Fruit fly (Drosophila melanogaster) whole organism, embryonic: Measurements from ENCODE around the gene RfC3.
A peak's percentile ranks its signal among the peaks of the same experiment; 100 is the strongest.

Source experiments
- ATbp ChIP-seq: fragments of 200-800 bp; sonication (Bioruptor generic); optimal IDR thresholded peaks from 2 replicates; lab custom pipeline; 2017; ENCODE audit warnings: missing biosample characterization, mild to moderate bottlenecking, missing genetic modification characterization, missing genetic modification reagents
- Atf-2 ChIP-seq: fragments of 200-800 bp; sonication (Bioruptor generic); optimal IDR thresholded peaks from 2 replicates; lab custom pipeline; 2016; ENCODE audit warnings: missing biosample characterization, missing genetic modification characterization
- B-H2 ChIP-seq: fragments of 200-800 bp; sonication (Bioruptor generic); optimal IDR thresholded peaks from 2 replicates; lab custom pipeline; 2018; ENCODE audit warnings: missing biosample characterization, mild to moderate bottlenecking, missing genetic modification characterization
- CG10147 ChIP-seq: fragments of 200-800 bp; sonication (Bioruptor generic); optimal IDR thresholded peaks from 2 replicates; lab custom pipeline; 2019; ENCODE audit warnings: missing biosample characterization, mild to moderate bottlenecking, missing genetic modification characterization, moderate library complexity
- CG11723 ChIP-seq: fragments of 200-800 bp; sonication (Bioruptor generic); optimal IDR thresholded peaks from 2 replicates; lab custom pipeline; 2017; ENCODE audit warnings: missing biosample characterization, mild to moderate bottlenecking, missing genetic modification characterization
- CG12104 ChIP-seq: fragments of 200-800 bp; sonication (Bioruptor generic); optimal IDR thresholded peaks from 3 replicates; lab custom pipeline; 2016; ENCODE audit warnings: missing biosample characterization, missing genetic modification characterization
- CG14667 ChIP-seq: fragments of 200-800 bp; sonication (Bioruptor generic); IDR thresholded peaks from 2 replicates; pipeline ENCODE4 v1.3.6; 2022; ENCODE audit warnings: missing biosample characterization, missing genetic modification characterization
- CG31441 ChIP-seq: fragments of 200-800 bp; sonication (Bioruptor generic); IDR thresholded peaks from 2 replicates; pipeline ENCODE4 v1.3.6; 2022; ENCODE audit warnings: missing biosample characterization, missing genetic modification characterization
- CG34224 ChIP-seq: fragments of 200-800 bp; sonication (Bioruptor generic); IDR thresholded peaks from 3 replicates; pipeline ENCODE4 v1.3.6; 2022; ENCODE audit warnings: missing biosample characterization, missing genetic modification characterization; ENCODE audit not compliant: partially characterized antibody
- CG34376 ChIP-seq: fragments of 200-800 bp; sonication (Bioruptor generic); optimal IDR thresholded peaks from 2 replicates; lab custom pipeline; 2018; ENCODE audit warnings: missing biosample characterization, mild to moderate bottlenecking, missing genetic modification characterization
- CG34422 ChIP-seq: fragments of 200-800 bp; sonication (Bioruptor generic); IDR thresholded peaks from 3 replicates; pipeline ENCODE4 v1.3.6; 2022; ENCODE audit warnings: missing biosample characterization, missing genetic modification characterization
- CG3726 ChIP-seq: fragments of 200-800 bp; sonication (Bioruptor generic); IDR thresholded peaks from 3 replicates; pipeline ENCODE4, ENCODE4 v1.3.6; 2022; ENCODE audit warnings: missing biosample characterization, missing genetic modification characterization
- CG5953 ChIP-seq: fragments of 200-800 bp; sonication (Bioruptor generic); IDR thresholded peaks from 2 replicates; pipeline ENCODE4 v1.3.6; 2022; ENCODE audit warnings: missing biosample characterization, missing genetic modification characterization
- CG6791 ChIP-seq: fragments of 200-800 bp; sonication (Bioruptor generic); IDR thresholded peaks from 3 replicates; pipeline ENCODE4 v1.3.6; 2022; ENCODE audit warnings: missing biosample characterization, missing genetic modification characterization; ENCODE audit not compliant: partially characterized antibody
- CG7839 ChIP-seq: fragments of 200-800 bp; sonication (Bioruptor generic); optimal IDR thresholded peaks from 3 replicates; lab custom pipeline; 2018; ENCODE audit warnings: missing biosample characterization, mild to moderate bottlenecking, missing genetic modification characterization, moderate library complexity
- CG8359 ChIP-seq: fragments of 200-800 bp; sonication (Bioruptor generic); optimal IDR thresholded peaks from 2 replicates; lab custom pipeline; 2017; ENCODE audit warnings: missing biosample characterization, mild to moderate bottlenecking, missing genetic modification characterization, borderline replicate concordance
- Dip3 ChIP-seq: fragments of 200-800 bp; sonication (Bioruptor generic); optimal IDR thresholded peaks from 3 replicates; lab custom pipeline; 2016; ENCODE audit warnings: missing biosample characterization, missing genetic modification characterization
- HHEX ChIP-seq: fragments of 200-800 bp; sonication (Bioruptor generic); optimal IDR thresholded peaks from 3 replicates; lab custom pipeline; 2017; ENCODE audit warnings: missing biosample characterization, mild to moderate bottlenecking, missing genetic modification characterization, missing genetic modification reagents
- HLH54F ChIP-seq: fragments of 200-800 bp; sonication (Bioruptor generic); optimal IDR thresholded peaks from 3 replicates; lab custom pipeline; 2016; ENCODE audit warnings: missing biosample characterization, missing genetic modification characterization
- HLHmδ ChIP-seq: fragments of 200-800 bp; sonication (Bioruptor generic); optimal IDR thresholded peaks from 2 replicates; lab custom pipeline; 2018; ENCODE audit warnings: missing biosample characterization, mild to moderate bottlenecking, missing genetic modification characterization, moderate library complexity
- Hr39 ChIP-seq: fragments of >200 bp; optimal IDR thresholded peaks from 2 replicates; lab custom pipeline; 2017
- Pdp1 ChIP-seq, 2 experiments: fragments of 200-800 bp; sonication (Bioruptor generic); optimal IDR thresholded peaks; 3 replicates each; lab custom pipeline; 2016; ENCODE audit warnings: missing biosample characterization in 2 of 2, missing genetic modification characterization in 2 of 2, mild to moderate bottlenecking in 1 of 2, moderate library complexity in 1 of 2
- Spps ChIP-seq: fragments of 200-800 bp; sonication (Bioruptor generic); optimal IDR thresholded peaks from 2 replicates; lab custom pipeline; 2018; ENCODE audit warnings: missing biosample characterization, mild to moderate bottlenecking, missing genetic modification characterization
- Stat92E ChIP-seq, 3 experiments: fragments of >200 bp in 2 of 3; fragments of 200-800 bp in 1 of 3; sonication (Bioruptor generic) in 1 of 3; optimal IDR thresholded peaks; 2 replicates each; lab custom pipeline; 2017 to 2019; ENCODE audit warnings: missing biosample characterization in 3 of 3, missing genetic modification characterization in 3 of 3, mild to moderate bottlenecking in 1 of 3, moderate library complexity in 1 of 3
- Xrp1 ChIP-seq: fragments of 200-800 bp; sonication (Bioruptor generic); IDR thresholded peaks from 2 replicates; pipeline ENCODE4 v1.3.6; 2022; ENCODE audit warnings: missing biosample characterization, missing genetic modification characterization
- ase ChIP-seq: fragments of 200-800 bp; sonication (Bioruptor generic); IDR thresholded peaks from 3 replicates; pipeline ENCODE4 v1.3.6; 2022; ENCODE audit warnings: missing biosample characterization, missing genetic modification characterization
- crol ChIP-seq: fragments of 200-800 bp; sonication (Bioruptor generic); IDR thresholded peaks from 2 replicates; pipeline ENCODE4 v1.3.6; 2022; ENCODE audit warnings: missing biosample characterization, missing genetic modification characterization
- ems ChIP-seq: fragments of 200-800 bp; sonication (Bioruptor generic); optimal IDR thresholded peaks from 3 replicates; lab custom pipeline; 2016; ENCODE audit warnings: missing biosample characterization, missing genetic modification characterization
- fd102C ChIP-seq: fragments of 200-800 bp; sonication (Bioruptor generic); optimal IDR thresholded peaks from 2 replicates; lab custom pipeline; 2018; ENCODE audit warnings: missing biosample characterization, mild to moderate bottlenecking, missing genetic modification characterization, moderate library complexity
- fd96Cb ChIP-seq: fragments of 200-800 bp; sonication (Bioruptor generic); optimal IDR thresholded peaks from 2 replicates; lab custom pipeline; 2018; ENCODE audit warnings: missing biosample characterization, mild to moderate bottlenecking, missing genetic modification characterization, moderate library complexity
- grn ChIP-seq: fragments of 200-800 bp; sonication (Bioruptor generic); optimal IDR thresholded peaks from 3 replicates; lab custom pipeline; 2017; ENCODE audit warnings: missing biosample characterization, missing genetic modification characterization
- jigr1 ChIP-seq: fragments of 200-800 bp; sonication (Bioruptor generic); IDR thresholded peaks from 3 replicates; pipeline ENCODE4 v1.3.6; 2022; ENCODE audit warnings: missing biosample characterization, missing genetic modification characterization
- kay ChIP-seq: fragments of 200-800 bp; sonication (Bioruptor generic); optimal IDR thresholded peaks from 2 replicates; lab custom pipeline; 2016; ENCODE audit warnings: missing biosample characterization, missing genetic modification characterization
- klu ChIP-seq: fragments of 200-800 bp; sonication (Bioruptor generic); IDR thresholded peaks from 2 replicates; pipeline ENCODE4 v1.3.6; 2022; ENCODE audit warnings: missing biosample characterization, missing genetic modification characterization
- mirr ChIP-seq: fragments of 200-800 bp; sonication (Bioruptor generic); optimal IDR thresholded peaks from 3 replicates; lab custom pipeline; 2018; ENCODE audit warnings: missing biosample characterization, mild to moderate bottlenecking, missing genetic modification characterization
- otp ChIP-seq: fragments of 200-800 bp; sonication (Bioruptor generic); IDR thresholded peaks from 3 replicates; pipeline ENCODE4, ENCODE4 v1.3.6; 2022; ENCODE audit warnings: missing biosample characterization, missing genetic modification characterization
- p53 ChIP-seq: fragments of 200-800 bp; sonication (Bioruptor generic); optimal IDR thresholded peaks from 2 replicates; lab custom pipeline; 2016; ENCODE audit warnings: missing biosample characterization, missing genetic modification characterization
- pros ChIP-seq: fragments of 200-800 bp; sonication (Bioruptor generic); optimal IDR thresholded peaks from 3 replicates; lab custom pipeline; 2019; ENCODE audit warnings: missing biosample characterization, mild to moderate bottlenecking, missing genetic modification characterization, moderate library complexity
- row ChIP-seq: fragments of 200-800 bp; sonication (Bioruptor generic); IDR thresholded peaks from 3 replicates; pipeline ENCODE4 v1.3.6; 2022; ENCODE audit warnings: missing biosample characterization, missing genetic modification characterization
- sens-2 ChIP-seq: fragments of 200-800 bp; sonication (Bioruptor generic); IDR thresholded peaks from 2 replicates; pipeline ENCODE4 v1.3.6; 2022; ENCODE audit warnings: missing biosample characterization, missing genetic modification characterization
- so ChIP-seq: fragments of 200-800 bp; sonication (Bioruptor generic); IDR thresholded peaks from 3 replicates; pipeline ENCODE4 v1.3.6; 2022; ENCODE audit warnings: missing biosample characterization, missing genetic modification characterization
- sr ChIP-seq: fragments of 200-800 bp; sonication (Bioruptor generic); IDR thresholded peaks from 3 replicates; pipeline ENCODE4 v1.3.6; 2022; ENCODE audit warnings: missing biosample characterization, missing genetic modification characterization
- tgo ChIP-seq: fragments of 200-800 bp; sonication (Bioruptor generic); IDR thresholded peaks from 3 replicates; pipeline ENCODE4 v1.3.6; 2022; ENCODE audit warnings: missing biosample characterization, missing genetic modification characterization
- unpg ChIP-seq: fragments of 200-800 bp; sonication (Bioruptor generic); optimal IDR thresholded peaks from 3 replicates; lab custom pipeline; 2018; ENCODE audit warnings: missing biosample characterization, mild to moderate bottlenecking, missing genetic modification characterization, moderate library complexity
- wor ChIP-seq: fragments of 200-800 bp; sonication (Bioruptor generic); IDR thresholded peaks from 2 replicates; pipeline ENCODE4 v1.3.6; 2022; ENCODE audit warnings: missing biosample characterization, missing genetic modification characterization
- yki ChIP-seq: fragments of >200 bp; optimal IDR thresholded peaks from 3 replicates; lab custom pipeline; 2018
- z ChIP-seq: fragments of 200-800 bp; sonication (Bioruptor generic); IDR thresholded peaks from 3 replicates; pipeline ENCODE4 v1.3.6; 2022; ENCODE audit warnings: missing biosample characterization, missing genetic modification characterization
- zen2 ChIP-seq: fragments of 200-800 bp; sonication (Bioruptor generic); IDR thresholded peaks from 3 replicates; pipeline ENCODE4 v1.3.6; 2022; ENCODE audit warnings: missing biosample characterization, missing genetic modification characterization; ENCODE audit not compliant: partially characterized antibody
- zfh2 ChIP-seq: fragments of 200-800 bp; sonication (Bioruptor generic); optimal IDR thresholded peaks from 2 replicates; lab custom pipeline; 2016; ENCODE audit warnings: missing biosample characterization, missing genetic modification characterization

The RfC3 gene

DNA sequence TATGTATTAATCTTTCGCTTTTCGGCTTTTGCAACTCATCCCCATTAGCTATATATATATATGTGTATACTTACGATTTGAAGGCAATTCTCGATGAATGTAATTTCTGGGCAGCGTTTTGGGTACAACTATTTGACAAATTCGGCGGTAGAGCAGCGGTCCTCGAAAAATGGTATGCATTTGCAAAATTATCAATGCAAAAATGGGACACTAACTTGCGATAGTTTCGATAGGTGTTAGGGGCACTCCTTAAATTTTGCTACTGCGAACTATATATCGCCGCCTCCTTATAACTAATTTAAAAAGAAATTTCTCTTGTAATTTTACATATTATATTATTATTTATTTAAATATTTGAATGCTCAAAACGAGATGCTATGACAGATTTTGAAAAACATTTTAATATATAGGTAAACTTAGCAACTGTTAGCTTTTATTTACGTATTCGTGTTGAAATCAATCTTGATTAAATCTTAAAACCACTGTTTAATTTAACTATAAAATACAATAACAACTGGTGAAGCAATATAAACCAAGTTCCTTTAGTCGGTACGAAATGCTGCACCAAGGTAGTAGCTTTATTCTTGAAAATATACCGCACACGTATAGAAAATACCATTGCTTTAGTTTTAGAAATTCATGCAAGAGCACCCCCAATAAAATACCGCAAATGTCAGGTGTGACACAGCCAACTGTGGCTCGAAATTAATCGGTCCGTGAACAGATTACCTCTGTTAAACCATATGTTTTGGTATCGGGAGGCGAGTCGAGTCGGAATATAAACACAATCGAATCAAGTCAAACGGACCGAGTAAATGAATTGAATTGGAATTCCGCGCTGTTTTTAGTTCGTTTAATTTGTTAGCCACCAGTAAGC is 5.5 kb upstream of the RfC3 start, which contains the start of the genes CG5355 and Klp31E (continued):
- TF ChIP-seq CG34224 (GFP tag; lab: Robert Waterston, UW) (peak; percentile 71), CG8359 (GFP tag; lab: Kevin White, UChicago) (peak; percentile 14), CG3726 (GFP tag; lab: Robert Waterston, UW) (no peak), fd96Cb (tag; lab: Kevin White, UChicago) (peak; percentile 64), otp (no peak), Stat92E (GFP tag; optimal IDR thresholded peaks at IDR 0.05; lab: Kevin White, UChicago) (no peak), ems (GFP tag; lab: Kevin White, UChicago) (peak; percentile 46), CG10147 (peak; percentile 63), Dip3 (GFP tag; lab: Kevin White, UChicago) (peak; percentile 46), ATbp (GFP tag; lab: Kevin White, UChicago) (no peak), Hr39 (lab: Kevin White, UChicago) (no peak), so (GFP tag; lab: Robert Waterston, UW) (peak; percentile 70; the same call in 1 of the 3 replicates), sr (GFP tag; lab: Robert Waterston, UW) (no peak), jigr1 (GFP tag; lab: Robert Waterston, UW) (no peak), HHEX (GFP tag; lab: Kevin White, UChicago) (peak; percentile 54), kay (GFP tag; lab: Kevin White, UChicago) (peak; percentile 48), zen2 (GFP tag; lab: Robert Waterston, UW) (peak; percentile 63; the same call in 2 of the 3 replicates), klu (GFP tag; lab: Robert Waterston, UW) (no peak), CG14667 (GFP tag; lab: Robert Waterston, UW) (peak; percentile 43; the same call in 1 of the 2 replicates), CG5953 (GFP tag; lab: Robert Waterston, UW) (no peak), Xrp1 (peak; percentile 56; the same call in 1 of the 2 replicates), CG12104 (GFP tag; lab: Kevin White, UChicago) (peak; percentile 69), mirr (GFP tag; lab: Kevin White, UChicago) (no peak), crol (GFP tag; lab: Robert Waterston, UW) (no peak), z (GFP tag; lab: Robert Waterston, UW) (no peak), CG31441 (no peak), p53 (GFP tag; lab: Kevin White, UChicago) (no peak), CG34422 (GFP tag; lab: Robert Waterston, UW) (peak; percentile 18; the same call in 1 of the 3 replicates), sens-2 (no peak), CG7839 (peak; percentile 74), Spps (tag; lab: Kevin White, UChicago) (peak; percentile 27), tgo (GFP tag; lab: Robert Waterston, UW) (peak; percentile 64; the same call in 2 of the 3 replicates), grn (GFP tag; lab: Kevin White, UChicago) (no peak), fd102C (GFP tag; lab: Kevin White, UChicago) (no peak), CG34376 (GFP tag; lab: Kevin White, UChicago) (no peak), row (GFP tag; lab: Robert Waterston, UW) (peak; percentile 88), wor (GFP tag; lab: Robert Waterston, UW) (0 out of 2 replicates have a peak, but pooled peaks have one; percentile 17), Pdp1 (GFP tag; optimal IDR thresholded peaks at IDR 0.05; lab: Kevin White, UChicago) (peak in 1 of 2 experiments; percentile 62), pros (GFP tag; lab: Kevin White, UChicago) (no peak), yki (no peak), zfh2 (GFP tag; lab: Kevin White, UChicago) (peak; percentile 56), HLH54F (GFP tag; lab: Kevin White, UChicago) (peak; percentile 49), unpg (peak; percentile 48), Atf-2 (GFP tag; lab: Kevin White, UChicago) (peak; percentile 45), ase (GFP tag; lab: Robert Waterston, UW) (peak; percentile 4; the same call in 1 of the 3 replicates), CG6791 (peak; percentile 57; the same call in 1 of the 3 replicates), CG11723 (peak; percentile 49), HLHmδ (GFP tag; lab: Kevin White, UChicago) (no peak), B-H2 (GFP tag; lab: Kevin White, UChicago) (no peak)
